Worm (Caenorhabditis elegans) whole organism, L2 larva: ENCODE data around the gene C14C6.2.

Experiments used
- elt-1 ChIP-seq: fragments of 150-350 bp; optimal IDR thresholded peaks from 2 replicates; lab custom pipeline; 2014; ENCODE audit warnings: missing biosample characterization, missing genetic modification characterization
- gmeb-1 ChIP-seq: fragments of 150-350 bp; optimal IDR thresholded peaks from 2 replicates; lab custom pipeline; 2014; ENCODE audit warnings: missing biosample characterization, missing genetic modification characterization

ce11 chrV:610217-610616 is 47.3 kb downstream of the C14C6.2 start, which contains the start of gene nhr-90:
- TF ChIP-seq elt-1 (tag; lab: Kevin White, UChicago) (no peak), gmeb-1 (no peak)
